Worm (Caenorhabditis elegans) whole organism, L4 larva: ENCODE data around the gene Y116A8A.2.

Experiments
- F26F4.8 ChIP-seq: fragments of 200-800 bp; sonication (Bioruptor generic); conservative IDR thresholded peaks from 2 replicates; pipeline ENCODE4 v1.3.6; 2022; ENCODE audit warnings: missing genetic modification characterization, missing compliant biosample characterization
- ZK337.2 ChIP-seq: fragments of 200-800 bp; sonication (Bioruptor generic); IDR thresholded peaks from 2 replicates; pipeline ENCODE4 v1.3.6; 2022; ENCODE audit warnings: missing genetic modification reagents, missing genetic modification characterization, missing compliant biosample characterization
- dve-1 ChIP-seq: sonication (generic microtip); optimal IDR thresholded peaks from 2 replicates; lab custom pipeline; 2017; ENCODE audit warnings: antibody characterized with exemption, mild to moderate bottlenecking, missing genetic modification characterization, missing compliant biosample characterization; ENCODE audit not compliant: insufficient read depth
- fkh-10 ChIP-seq: fragments of 150-350 bp; optimal IDR thresholded peaks from 2 replicates; lab custom pipeline; 2014; ENCODE audit warnings: missing biosample characterization, missing genetic modification reagents, missing genetic modification characterization
- lir-3 ChIP-seq: sonication (generic microtip); optimal IDR thresholded peaks from 2 replicates; lab custom pipeline; 2016; ENCODE audit warnings: mild to moderate bottlenecking, missing genetic modification characterization, missing compliant biosample characterization
- mxl-2 ChIP-seq: fragments of 200-800 bp; sonication (Bioruptor generic); conservative IDR thresholded peaks from 2 replicates; pipeline ENCODE4 v1.3.6; 2022; ENCODE audit warnings: missing genetic modification reagents, missing genetic modification characterization, missing compliant biosample characterization
- nhr-48 ChIP-seq: sonication (generic microtip); optimal IDR thresholded peaks from 2 replicates; lab custom pipeline; 2016; ENCODE audit warnings: mild to moderate bottlenecking, missing genetic modification characterization, missing compliant biosample characterization
- nhr-6 ChIP-seq: fragments of 150-350 bp; optimal IDR thresholded peaks from 2 replicates; lab custom pipeline; 2014; ENCODE audit warnings: missing biosample characterization, missing genetic modification characterization
- vab-7 ChIP-seq: fragments of 200-800 bp; sonication (Bioruptor generic); IDR thresholded peaks from 2 replicates; pipeline ENCODE4 v1.3.6; 2022; ENCODE audit warnings: missing genetic modification reagents, missing genetic modification characterization, missing compliant biosample characterization

Y116A8A.2 gene

DNA sequence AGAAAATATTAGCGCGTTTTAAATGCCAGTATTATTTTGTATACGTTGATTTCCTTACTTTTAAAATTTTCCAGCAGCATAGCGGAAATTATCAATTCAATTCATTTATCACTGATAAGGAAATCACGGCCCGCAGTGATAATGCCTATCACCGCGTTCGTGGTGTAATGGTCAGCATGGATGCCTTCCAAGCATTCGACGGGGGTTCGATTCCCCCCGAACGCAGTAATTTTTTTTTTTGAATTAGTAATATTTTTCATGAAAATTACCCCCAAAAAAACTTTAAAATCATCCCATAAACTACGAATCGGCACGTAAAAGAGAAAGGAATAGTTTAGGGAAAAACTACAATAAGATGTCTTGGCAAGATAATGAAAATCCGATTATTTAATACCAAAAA lies 38.7 kb downstream of the Y116A8A.2 start (continued):
- TF ChIP-seq nhr-6 (no peak), nhr-48 (tag; lab: Kevin White, UChicago) (peak; percentile 52), dve-1 (tag; lab: Kevin White, UChicago) (peak; percentile 44), mxl-2 (GFP tag; lab: Robert Waterston, UW) (0 out of 2 replicates have a peak, but pooled peaks have one; percentile 42), F26F4.8 (GFP tag; lab: Robert Waterston, UW) (peak; percentile 85), ZK337.2 (GFP tag; lab: Robert Waterston, UW) (peak; percentile 52; the same call in 1 of the 2 replicates), vab-7 (peak; percentile 81), lir-3 (tag; lab: Kevin White, UChicago) (peak; percentile 34), fkh-10 (GFP tag; lab: Kevin White, UChicago) (no peak)
